Worm (Caenorhabditis elegans) whole organism, late embryonic: ENCODE data around the gene C52A10.3.

Source experiments
- F13H6.1 ChIP-seq: sonication (generic microtip); optimal IDR thresholded peaks from 2 replicates; lab custom pipeline; 2016; ENCODE audit warnings: missing genetic modification characterization, missing compliant biosample characterization
- K09A11.1 ChIP-seq: sonication (generic microtip); optimal IDR thresholded peaks from 2 replicates; lab custom pipeline; 2017; ENCODE audit warnings: antibody characterized with exemption, mild to moderate bottlenecking, missing genetic modification characterization, missing compliant biosample characterization; ENCODE audit not compliant: insufficient read depth
- ceh-34 ChIP-seq: sonication (generic microtip); optimal IDR thresholded peaks from 2 replicates; lab custom pipeline; 2016; ENCODE audit warnings: mild to moderate bottlenecking, missing genetic modification characterization, missing compliant biosample characterization
- ceh-6 ChIP-seq: fragments of 200-800 bp; sonication (Bioruptor generic); optimal IDR thresholded peaks from 2 replicates; lab custom pipeline; 2018; ENCODE audit warnings: mild to moderate bottlenecking, missing genetic modification characterization, missing compliant biosample characterization
- ceh-9 ChIP-seq: sonication (generic microtip); optimal IDR thresholded peaks from 2 replicates; lab custom pipeline; 2016; ENCODE audit warnings: mild to moderate bottlenecking, missing genetic modification characterization, inconsistent platforms, missing compliant biosample characterization
- che-1 ChIP-seq: sonication (generic microtip); optimal IDR thresholded peaks from 2 replicates; lab custom pipeline; 2016; ENCODE audit warnings: mild to moderate bottlenecking, missing genetic modification characterization, missing compliant biosample characterization
- dmd-4 ChIP-seq: sonication (generic microtip); optimal IDR thresholded peaks from 2 replicates; lab custom pipeline; 2016; ENCODE audit warnings: borderline replicate concordance, missing genetic modification characterization, missing compliant biosample characterization
- elt-2 ChIP-seq: sonication (generic microtip); optimal IDR thresholded peaks from 2 replicates; lab custom pipeline; 2016; ENCODE audit warnings: missing genetic modification reagents, missing genetic modification characterization, missing compliant biosample characterization
- eyg-1 ChIP-seq: sonication (generic microtip); optimal IDR thresholded peaks from 2 replicates; lab custom pipeline; 2016; ENCODE audit warnings: missing genotype, missing genetic modification characterization, missing compliant biosample characterization
- fax-1 ChIP-seq: sonication (generic microtip); optimal IDR thresholded peaks from 2 replicates; lab custom pipeline; 2016; ENCODE audit warnings: missing genotype, missing genetic modification characterization, missing compliant biosample characterization
- fkh-10 ChIP-seq: fragments of 150-350 bp; optimal IDR thresholded peaks from 2 replicates; lab custom pipeline; 2014; ENCODE audit warnings: missing biosample characterization, missing genetic modification reagents, missing genetic modification characterization
- hlh-30 ChIP-seq: sonication (generic microtip); optimal IDR thresholded peaks from 2 replicates; lab custom pipeline; 2017; ENCODE audit warnings: antibody characterized with exemption, missing genetic modification characterization, missing compliant biosample characterization; ENCODE audit not compliant: insufficient read depth
- hlh-8 ChIP-seq: sonication (generic microtip); optimal IDR thresholded peaks from 2 replicates; lab custom pipeline; 2016; ENCODE audit warnings: missing genotype, missing genetic modification characterization, missing compliant biosample characterization
- lin-11 ChIP-seq: fragments of 200-800 bp; sonication (Bioruptor generic); optimal IDR thresholded peaks from 2 replicates; lab custom pipeline; 2018; ENCODE audit warnings: mild to moderate bottlenecking, missing genetic modification characterization, missing compliant biosample characterization
- nfya-1 ChIP-seq: sonication (generic microtip); optimal IDR thresholded peaks from 2 replicates; lab custom pipeline; 2017; ENCODE audit warnings: missing genetic modification characterization, mild to moderate bottlenecking, missing compliant biosample characterization, antibody characterized with exemption, moderate library complexity
- nhr-11 ChIP-seq: fragments of 150-350 bp; optimal IDR thresholded peaks from 2 replicates; lab custom pipeline; 2014; ENCODE audit warnings: missing biosample characterization, missing genetic modification characterization
- pag-3 ChIP-seq: sonication (generic microtip); optimal IDR thresholded peaks from 2 replicates; lab custom pipeline; 2016; ENCODE audit warnings: missing compliant biosample characterization, missing genetic modification characterization, borderline replicate concordance
- pax-1 ChIP-seq: fragments of 150-350 bp; optimal IDR thresholded peaks from 2 replicates; lab custom pipeline; 2014; ENCODE audit warnings: missing biosample characterization, missing genetic modification characterization
- pha-2 ChIP-seq: sonication (generic microtip); optimal IDR thresholded peaks from 2 replicates; lab custom pipeline; 2017; ENCODE audit warnings: mild to moderate bottlenecking, missing genetic modification characterization, missing compliant biosample characterization
- sox-2 ChIP-seq: fragments of 200-800 bp; sonication (Bioruptor generic); IDR thresholded peaks from 2 replicates; pipeline ENCODE4 v1.3.6; 2022; ENCODE audit warnings: missing genetic modification reagents, missing genetic modification characterization, missing compliant biosample characterization
- syd-9 ChIP-seq: sonication (generic microtip); optimal IDR thresholded peaks from 2 replicates; lab custom pipeline; 2016; ENCODE audit warnings: mild to moderate bottlenecking, missing genetic modification characterization, moderate library complexity, missing compliant biosample characterization
- tbx-2 ChIP-seq: sonication (generic microtip); optimal IDR thresholded peaks from 2 replicates; lab custom pipeline; 2016; ENCODE audit warnings: missing genetic modification characterization, missing compliant biosample characterization
- tbx-7 ChIP-seq: sonication (generic microtip); optimal IDR thresholded peaks from 2 replicates; lab custom pipeline; 2016; ENCODE audit warnings: missing genotype, missing genetic modification characterization, missing compliant biosample characterization
- ttx-3 ChIP-seq: sonication (generic microtip); optimal IDR thresholded peaks from 2 replicates; lab custom pipeline; 2016; ENCODE audit warnings: missing genetic modification reagents, missing genetic modification characterization, missing compliant biosample characterization
- unc-3 ChIP-seq, 2 experiments: fragments of 200-800 bp in 1 of 2; sonication (Bioruptor generic) in 1 of 2; sonication (generic microtip) in 1 of 2; conservative IDR thresholded peaks in 1 of 2; optimal IDR thresholded peaks in 1 of 2; 2 replicates each; pipeline versions ENCODE4 v1.3.6 to Lab custom; 2016 to 2022; ENCODE audit warnings: missing compliant biosample characterization in 2 of 2, missing genetic modification characterization in 2 of 2, missing genetic modification reagents in 1 of 2
- unc-42 ChIP-seq: sonication (generic microtip); optimal IDR thresholded peaks from 2 replicates; lab custom pipeline; 2016; ENCODE audit warnings: missing genotype, missing genetic modification characterization, missing compliant biosample characterization
- unc-55 ChIP-seq: sonication (generic microtip); optimal IDR thresholded peaks from 2 replicates; lab custom pipeline; 2017; ENCODE audit warnings: missing biosample characterization, missing genetic modification reagents, missing genetic modification characterization
- unc-86 ChIP-seq: sonication (generic microtip); optimal IDR thresholded peaks from 2 replicates; lab custom pipeline; 2016; ENCODE audit warnings: missing genetic modification characterization, missing compliant biosample characterization

C52A10.3 gene

ce11 chrV:5278001-5278400 is 38.7 kb upstream of the C52A10.3 start, which contains the start of gene B0238.9:
Gene B0238.9 (minus strand): TSS chrV:5278101.
- TF ChIP-seq hlh-30 (tag; lab: Kevin White, UChicago), result no peak
- no peak for TF ChIP-seq pha-2 (tag; lab: Kevin White, UChicago)
- no peak for TF ChIP-seq unc-42
- no peak for TF ChIP-seq tbx-7 (tag; lab: Kevin White, UChicago)
- no peak for TF ChIP-seq ceh-6 (GFP tag; lab: Kevin White, UChicago)
- no peak for TF ChIP-seq hlh-8 (tag; lab: Kevin White, UChicago)
- no peak for TF ChIP-seq F13H6.1

ce11 chrV:5275426-5276007 is 36.2 kb upstream of the C52A10.3 start:
- TF ChIP-seq K09A11.1 (tag; lab: Kevin White, UChicago) (no peak), nfya-1 (tag; lab: Kevin White, UChicago) (peak; percentile 9)

- TF ChIP-seq tbx-2 (tag; lab: Kevin White, UChicago) (peak; percentile 18), unc-3 (GFP tag; conservative IDR thresholded peaks at IDR 0.05; lab: Robert Waterston, UW) (no peak), unc-3 (tag; optimal IDR thresholded peaks at IDR 0.05; lab: Kevin White, UChicago) (no peak), pha-2 (tag; lab: Kevin White, UChicago) (peak; percentile 20), fkh-10 (GFP tag; lab: Kevin White, UChicago) (no peak), ceh-34 (tag; lab: Kevin White, UChicago) (peak; percentile 1), unc-42 (peak; percentile 48), syd-9 (tag; lab: Kevin White, UChicago) (no peak)
- TF ChIP-seq, all 69 proteins: peak for 4
These were observed 35.7 kb upstream of the C52A10.3 start for ce11 chrV:5274974-5275373.

ce11 chrV:5273770-5274169 is 34.5 kb upstream of the C52A10.3 start, which contains the start of gene natc-2:
Gene natc-2 (plus strand): TSS chrV:5274070.
- TF ChIP-seq pax-1 (tag; lab: Kevin White, UChicago) (no peak), unc-42 (no peak), pha-2 (tag; lab: Kevin White, UChicago) (no peak), nfya-1 (tag; lab: Kevin White, UChicago) (no peak), elt-2 (tag; lab: Kevin White, UChicago) (no peak), sox-2 (GFP tag; lab: Robert Waterston, UW) (no peak), syd-9 (tag; lab: Kevin White, UChicago) (no peak), nhr-11 (tag; lab: Kevin White, UChicago) (no peak), lin-11 (no peak), ceh-9 (no peak), dmd-4 (tag; lab: Kevin White, UChicago) (no peak), unc-3 (GFP tag; conservative IDR thresholded peaks at IDR 0.05; lab: Robert Waterston, UW) (no peak), unc-3 (tag; optimal IDR thresholded peaks at IDR 0.05; lab: Kevin White, UChicago) (no peak), fax-1 (tag; lab: Kevin White, UChicago) (no peak), eyg-1 (tag; lab: Kevin White, UChicago) (no peak), unc-86 (no peak), K09A11.1 (tag; lab: Kevin White, UChicago) (no peak)

ce11 chrV:5273241-5273640 is 33.9 kb upstream of the C52A10.3 start:
- TF ChIP-seq che-1 (tag; lab: Kevin White, UChicago) (no peak), ttx-3 (tag; lab: Kevin White, UChicago) (no peak)

ce11 chrV:5272619-5273074 is 33.3 kb upstream of the C52A10.3 start:
- TF ChIP-seq pag-3, result no peak
- peak; percentile 54 for TF ChIP-seq unc-55
- TF ChIP-seq ceh-34 (tag; lab: Kevin White, UChicago), result no peak
